Worm (Caenorhabditis elegans) whole organism, early embryonic: Measurements from ENCODE around the gene C17E7.9.

Source experiments
- B0310.2 ChIP-seq: sonication (generic microtip); optimal IDR thresholded peaks from 2 replicates; lab custom pipeline; 2016; ENCODE audit warnings: mild to moderate bottlenecking, missing genetic modification characterization, missing compliant biosample characterization
- F13C5.2 ChIP-seq: sonication (generic microtip); optimal IDR thresholded peaks from 2 replicates; lab custom pipeline; 2017; ENCODE audit warnings: mild to moderate bottlenecking, missing genetic modification characterization, inconsistent platforms, missing compliant biosample characterization
- aly-1 ChIP-seq: sonication (generic microtip); optimal IDR thresholded peaks from 2 replicates; lab custom pipeline; 2016; ENCODE audit warnings: missing genetic modification characterization, missing compliant biosample characterization
- ama-1 ChIP-seq: fragments of 150-350 bp; optimal IDR thresholded peaks from 2 replicates; lab custom pipeline; 2014
- ceh-13 ChIP-seq: fragments of 200-800 bp; sonication (Bioruptor generic); optimal IDR thresholded peaks from 2 replicates; lab custom pipeline; 2018; ENCODE audit warnings: mild to moderate bottlenecking, missing genetic modification characterization, missing compliant biosample characterization
- ceh-36 ChIP-seq: sonication (generic microtip); optimal IDR thresholded peaks from 2 replicates; lab custom pipeline; 2016; ENCODE audit warnings: missing genetic modification characterization, inconsistent platforms, missing compliant biosample characterization
- ets-7 ChIP-seq: sonication (generic microtip); optimal IDR thresholded peaks from 2 replicates; lab custom pipeline; 2016; ENCODE audit warnings: missing genotype, missing genetic modification characterization, missing compliant biosample characterization
- flt-1 ChIP-seq: fragments of 200-800 bp; sonication (Bioruptor generic); IDR thresholded peaks from 2 replicates; pipeline ENCODE4 v1.3.6; 2022; ENCODE audit warnings: missing genetic modification characterization, missing compliant biosample characterization
- hmbx-1 ChIP-seq: sonication (generic microtip); optimal IDR thresholded peaks from 2 replicates; lab custom pipeline; 2016; ENCODE audit warnings: mild to moderate bottlenecking, missing genetic modification characterization, missing compliant biosample characterization
- hmg-4 ChIP-seq: fragments of 200-800 bp; sonication (Bioruptor generic); optimal IDR thresholded peaks from 2 replicates; lab custom pipeline; 2018; ENCODE audit warnings: mild to moderate bottlenecking, missing genetic modification characterization, missing compliant biosample characterization
- hnd-1 ChIP-seq: sonication (generic microtip); optimal IDR thresholded peaks from 2 replicates; lab custom pipeline; 2016; ENCODE audit warnings: missing genetic modification characterization, missing compliant biosample characterization
- pes-1 ChIP-seq: fragments of 200-800 bp; sonication (Bioruptor generic); IDR thresholded peaks from 2 replicates; pipeline ENCODE4 v1.3.6; 2022; ENCODE audit warnings: missing genetic modification reagents, missing genetic modification characterization, missing compliant biosample characterization
- scrt-1 ChIP-seq: fragments of 200-800 bp; sonication (Bioruptor generic); IDR thresholded peaks from 2 replicates; pipeline ENCODE4 v1.3.6; 2022; ENCODE audit warnings: missing genetic modification characterization, missing compliant biosample characterization
- sea-1 ChIP-seq: fragments of 200-800 bp; sonication (Bioruptor generic); conservative IDR thresholded peaks from 2 replicates; pipeline ENCODE4 v1.3.6; 2022; ENCODE audit warnings: missing genetic modification characterization, missing compliant biosample characterization
- tbx-11 ChIP-seq: fragments of 200-800 bp; sonication (Bioruptor generic); IDR thresholded peaks from 2 replicates; pipeline ENCODE4 v1.3.6; 2022; ENCODE audit warnings: missing genetic modification characterization, missing compliant biosample characterization
- tbx-37 ChIP-seq: fragments of 200-800 bp; sonication (Bioruptor generic); conservative IDR thresholded peaks from 2 replicates; pipeline ENCODE4 v1.3.6; 2022; ENCODE audit warnings: missing genetic modification reagents, missing genetic modification characterization, missing compliant biosample characterization
- tra-4 ChIP-seq: sonication (generic microtip); optimal IDR thresholded peaks from 2 replicates; lab custom pipeline; 2017; ENCODE audit warnings: missing genetic modification characterization, missing compliant biosample characterization

C17E7.9 gene

DNA sequence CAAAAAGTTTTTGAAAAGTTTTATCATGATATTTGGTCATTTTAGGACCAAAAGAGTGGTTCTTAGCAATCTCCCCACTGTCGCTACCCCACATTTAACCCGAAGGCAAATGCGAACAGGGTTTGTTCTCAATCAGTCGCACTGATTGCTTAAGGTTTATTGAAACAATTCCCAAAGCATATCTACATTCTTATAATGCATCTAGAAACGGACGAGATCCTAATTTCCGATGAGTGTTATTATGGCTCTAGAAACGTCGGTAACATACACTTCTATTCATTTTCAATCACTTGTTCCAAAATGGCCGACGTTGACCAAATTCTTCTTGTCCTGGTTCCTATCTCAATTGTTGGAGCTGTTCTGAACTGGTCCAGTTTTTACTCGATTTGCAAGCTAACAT is 31.0 kb upstream of the C17E7.9 start, which contains the start of gene srx-65:
TSS of gene srx-65 (plus strand) at position 301 of the 400 bp plus-strand sequence.
- TF ChIP-seq ceh-13 = no peak
- TF ChIP-seq tra-4 (tag; lab: Kevin White, UChicago) = no peak

DNA sequence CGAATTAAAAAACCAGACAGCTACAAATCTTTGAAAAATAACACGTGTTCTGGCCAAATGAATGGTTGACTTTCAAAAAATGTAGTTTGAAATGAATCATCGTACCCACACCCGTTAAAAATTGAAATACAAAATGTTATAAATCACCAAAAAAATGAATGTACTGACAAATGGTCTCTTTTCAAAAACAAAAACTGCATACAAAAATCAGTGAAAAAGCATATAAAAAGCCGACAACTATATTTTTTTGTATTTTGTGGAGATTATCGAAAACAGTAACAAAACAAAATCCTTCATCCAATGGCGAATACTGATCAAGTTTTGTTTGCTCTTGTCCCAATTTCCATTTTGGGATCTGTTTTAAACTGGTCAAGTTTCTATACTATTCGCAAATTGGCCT is 28.6 kb upstream of the C17E7.9 start, which contains the start of gene srx-66:
TSS of gene srx-66 (plus strand) at position 301 of the 400 bp plus-strand sequence.
- TF ChIP-seq tra-4 (tag; lab: Kevin White, UChicago) = no peak
- no peak for TF ChIP-seq flt-1 (GFP tag; lab: Robert Waterston, UW)
- no peak for TF ChIP-seq ama-1 (lab: Kevin White, UChicago)
- TF ChIP-seq sea-1 (GFP tag; lab: Robert Waterston, UW) = no peak
- no peak for TF ChIP-seq B0310.2
- TF ChIP-seq hnd-1 (tag; lab: Kevin White, UChicago) = no peak
- no peak for TF ChIP-seq ceh-36 (tag; lab: Kevin White, UChicago)
- TF ChIP-seq ets-7 (tag; lab: Kevin White, UChicago) = no peak
- no peak for TF ChIP-seq aly-1 (tag; lab: Kevin White, UChicago)
- TF ChIP-seq ceh-13 = no peak
- no peak for TF ChIP-seq tbx-37 (GFP tag; lab: Robert Waterston, UW)
- no peak for TF ChIP-seq pes-1 (GFP tag; lab: Robert Waterston, UW)
- TF ChIP-seq tbx-11 (GFP tag; lab: Robert Waterston, UW) = no peak

DNA sequence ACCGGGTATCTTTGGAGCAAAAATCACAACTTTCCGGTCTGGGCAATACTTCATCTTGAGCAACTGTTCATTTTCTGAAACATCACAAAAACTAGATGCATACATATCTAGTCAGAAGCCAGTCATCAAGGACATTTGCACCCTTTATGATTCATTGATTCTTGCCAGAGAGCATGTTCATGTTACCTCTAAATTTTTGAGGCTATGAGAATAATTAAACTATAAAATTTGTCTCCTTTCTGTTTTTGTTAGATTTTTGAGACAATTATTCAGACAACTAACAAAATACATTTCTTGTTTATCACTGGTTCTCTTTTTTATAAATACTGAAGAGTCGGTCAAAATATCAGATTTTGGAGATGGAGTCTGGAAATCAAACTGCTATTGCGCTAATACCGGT is 25.8 kb upstream of the C17E7.9 start, which contains the start of gene srx-67:
TSS of gene srx-67 (plus strand) at position 301 of the 400 bp plus-strand sequence.
- no peak for TF ChIP-seq ceh-36 (tag; lab: Kevin White, UChicago)
- no peak for TF ChIP-seq hmg-4 (GFP tag; lab: Kevin White, UChicago)
- TF ChIP-seq ama-1 (lab: Kevin White, UChicago) = no peak
- no peak for TF ChIP-seq tbx-11 (GFP tag; lab: Robert Waterston, UW)

DNA sequence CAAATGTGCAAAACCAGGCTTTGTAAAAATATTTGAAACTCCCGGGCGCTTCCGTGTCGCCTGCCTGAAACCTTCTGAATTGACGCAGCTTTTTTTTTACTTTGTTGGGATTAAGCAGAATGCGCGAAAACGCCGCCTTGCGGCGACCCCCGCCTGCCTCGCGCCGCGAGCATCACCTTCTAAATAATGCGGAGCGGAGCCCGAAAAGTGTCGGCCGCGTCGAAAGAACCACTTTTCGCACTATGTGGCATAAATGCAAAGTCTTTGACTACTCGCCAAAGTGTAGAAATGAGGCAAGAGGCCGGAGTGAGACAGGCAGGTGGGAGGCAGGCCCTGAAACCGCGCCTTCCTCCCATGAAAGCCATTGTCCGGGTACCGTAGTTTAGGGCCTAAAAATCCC is 22.5 kb upstream of the C17E7.9 start:
- TF ChIP-seq aly-1 (tag; lab: Kevin White, UChicago) = no peak

DNA sequence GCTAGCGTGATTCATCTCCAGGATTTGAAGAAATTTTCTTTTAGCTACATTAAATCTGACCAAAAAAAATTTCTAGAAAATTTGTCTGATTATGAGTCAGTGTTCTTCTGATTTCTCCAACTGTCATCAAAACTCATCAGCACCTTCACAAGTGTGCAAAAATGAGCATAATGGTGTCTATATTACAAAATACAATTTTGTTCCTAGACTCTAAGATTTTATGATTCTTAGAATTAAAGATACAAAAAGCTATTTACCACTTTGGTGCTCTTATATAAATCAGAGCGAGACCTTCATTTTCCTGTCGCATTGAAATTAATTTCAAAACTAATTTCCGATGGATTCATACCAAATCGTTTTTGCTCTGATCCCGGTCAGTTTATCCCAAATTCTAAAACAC is 21.8 kb upstream of the C17E7.9 start, which contains the start of gene srx-68:
TSS of gene srx-68 (plus strand) at position 301 of the 400 bp plus-strand sequence.
- TF ChIP-seq ceh-36 (tag; lab: Kevin White, UChicago) (no peak), ceh-13 (no peak), hmg-4 (GFP tag; lab: Kevin White, UChicago) (no peak), sea-1 (GFP tag; lab: Robert Waterston, UW) (no peak), pes-1 (GFP tag; lab: Robert Waterston, UW) (no peak), tbx-11 (GFP tag; lab: Robert Waterston, UW) (no peak), tra-4 (tag; lab: Kevin White, UChicago) (no peak), hnd-1 (tag; lab: Kevin White, UChicago) (no peak), ets-7 (tag; lab: Kevin White, UChicago) (no peak), F13C5.2 (tag; lab: Kevin White, UChicago) (no peak), scrt-1 (no peak)

DNA sequence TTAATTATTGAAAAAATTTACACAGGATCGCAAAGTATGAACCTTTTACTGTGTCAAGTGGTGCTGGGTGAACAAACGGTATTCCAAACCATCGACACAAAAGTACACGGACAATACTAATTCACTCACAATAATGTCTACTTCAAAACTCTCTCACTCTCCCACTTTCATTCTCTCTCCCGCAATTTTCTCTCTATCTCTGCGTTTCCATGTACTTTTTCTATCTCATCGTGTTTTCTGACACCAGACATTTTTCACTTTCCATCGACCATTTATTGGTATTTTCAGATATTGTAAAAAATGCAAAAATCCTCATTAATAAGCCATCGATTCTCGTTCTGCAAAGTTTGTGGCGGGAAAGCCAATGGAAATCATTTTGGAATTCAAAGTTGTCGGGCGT is 15.2 kb upstream of the C17E7.9 start, which contains the start of gene nhr-156:
TSS of gene nhr-156 (plus strand) at position 266 of the 400 bp plus-strand sequence.
- TF ChIP-seq ceh-36 (tag; lab: Kevin White, UChicago) (no peak), aly-1 (tag; lab: Kevin White, UChicago) (no peak), ets-7 (tag; lab: Kevin White, UChicago) (no peak), pes-1 (GFP tag; lab: Robert Waterston, UW) (no peak), B0310.2 (no peak), hmg-4 (GFP tag; lab: Kevin White, UChicago) (no peak), ceh-13 (no peak), tbx-11 (GFP tag; lab: Robert Waterston, UW) (no peak), hnd-1 (tag; lab: Kevin White, UChicago) (no peak), tra-4 (tag; lab: Kevin White, UChicago) (no peak)

DNA sequence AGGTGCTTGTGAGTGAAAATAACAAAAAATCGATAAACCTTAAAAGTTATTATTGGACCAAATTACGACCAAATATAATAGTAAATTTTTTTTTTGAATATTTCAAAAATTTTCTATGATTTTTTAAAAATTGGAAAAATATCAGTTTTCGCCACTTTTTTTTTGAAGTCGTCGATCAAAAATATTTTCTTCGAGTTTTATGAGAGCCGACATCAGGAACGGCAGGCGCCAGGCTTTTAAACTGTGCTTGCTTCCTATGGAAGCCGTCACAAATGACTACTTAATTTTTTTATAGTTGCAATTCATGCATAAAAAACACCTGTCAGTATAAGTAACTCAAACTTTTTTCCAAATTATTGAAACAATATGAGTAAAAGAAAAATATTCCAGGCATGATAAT is 12.8 kb upstream of the C17E7.9 start:
- TF ChIP-seq hmbx-1 (tag; lab: Kevin White, UChicago) (no peak), tra-4 (tag; lab: Kevin White, UChicago) (no peak), sea-1 (GFP tag; lab: Robert Waterston, UW) (no peak), ceh-13 (no peak), flt-1 (GFP tag; lab: Robert Waterston, UW) (no peak), pes-1 (GFP tag; lab: Robert Waterston, UW) (no peak), hmg-4 (GFP tag; lab: Kevin White, UChicago) (no peak), hnd-1 (tag; lab: Kevin White, UChicago) (no peak), B0310.2 (no peak), tbx-11 (GFP tag; lab: Robert Waterston, UW) (no peak), tbx-37 (GFP tag; lab: Robert Waterston, UW) (no peak), aly-1 (tag; lab: Kevin White, UChicago) (no peak), F13C5.2 (tag; lab: Kevin White, UChicago) (no peak), ama-1 (lab: Kevin White, UChicago) (no peak), ceh-36 (tag; lab: Kevin White, UChicago) (no peak), ets-7 (tag; lab: Kevin White, UChicago) (no peak), scrt-1 (no peak)

DNA sequence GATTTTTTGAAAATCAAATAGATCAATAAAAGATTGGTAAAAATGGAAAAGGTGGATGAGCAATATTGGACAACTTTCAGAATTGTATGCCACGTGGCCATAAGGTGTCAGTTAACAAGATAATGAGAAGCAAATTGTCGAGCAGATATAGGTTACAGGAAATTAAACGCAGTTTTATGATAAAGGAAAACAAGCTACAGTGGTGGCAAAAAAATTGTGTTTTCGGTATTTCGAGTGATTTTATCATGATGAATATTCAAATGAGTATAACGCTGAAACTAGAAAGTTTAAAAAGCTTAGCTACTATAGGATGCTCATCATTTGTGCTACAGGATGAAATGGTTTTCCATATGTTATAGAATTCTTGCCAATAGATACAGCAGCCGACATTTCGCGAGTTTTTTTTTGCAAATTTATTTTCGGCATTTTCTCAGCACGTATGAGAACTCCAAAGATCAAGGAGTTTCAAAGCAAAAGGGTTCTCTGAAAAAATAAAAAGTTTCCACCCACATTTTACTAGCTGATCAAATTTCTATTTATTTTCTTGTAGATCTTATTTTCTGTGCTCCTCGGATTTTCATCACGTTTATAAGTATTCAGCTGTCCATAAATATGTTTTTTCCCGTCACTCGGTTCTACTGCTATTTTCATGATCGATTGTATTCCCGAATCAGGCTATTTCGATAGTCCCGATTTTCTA is 11.9 kb upstream of the C17E7.9 start, which contains the start of the genes str-229 and srh-190:
TSS of gene str-229 (minus strand) at position 101 of the 700 bp plus-strand sequence.
TSS of gene srh-190 (plus strand) at position 650 of the 700 bp plus-strand sequence.
- TF ChIP-seq hmg-4 (GFP tag; lab: Kevin White, UChicago) (no peak), B0310.2 (no peak), tbx-11 (GFP tag; lab: Robert Waterston, UW) (no peak), scrt-1 (no peak), ama-1 (lab: Kevin White, UChicago) (no peak), hmbx-1 (tag; lab: Kevin White, UChicago) (no peak), pes-1 (GFP tag; lab: Robert Waterston, UW) (no peak), aly-1 (tag; lab: Kevin White, UChicago) (no peak), hnd-1 (tag; lab: Kevin White, UChicago) (no peak), ceh-13 (no peak), ceh-36 (tag; lab: Kevin White, UChicago) (no peak)
